Fruit fly (Drosophila melanogaster): ENCODE measurements around the gene CG4374.

The CG4374 gene

DNA sequence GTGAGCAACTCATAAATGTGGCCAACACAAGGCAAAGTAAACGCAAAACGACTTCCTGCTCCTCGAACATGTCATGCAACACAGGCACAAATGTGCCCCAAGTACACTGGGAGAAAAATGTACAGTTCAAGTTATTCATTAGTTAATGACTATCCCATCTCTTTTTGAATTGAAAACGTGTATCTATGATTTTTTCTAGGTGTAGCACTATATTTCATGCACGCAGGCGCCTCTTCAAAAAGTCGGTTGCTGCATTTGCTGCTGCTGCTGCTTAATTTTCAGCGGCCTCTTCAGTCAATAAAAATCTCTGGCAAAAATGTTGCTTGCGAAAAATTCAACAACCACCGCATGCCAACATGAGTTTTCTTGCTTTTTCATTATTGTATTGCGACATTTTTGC, 104.5 kb downstream of the CG4374 start:
- TF ChIP-seq CG8301 (tag; optimal IDR thresholded peaks at IDR 0.05) (peak; percentile 53), Pif1A (GFP tag; optimal IDR thresholded peaks at IDR 0.05) (peak; percentile 0), CG8159 (tag; optimal IDR thresholded peaks at IDR 0.05) (no peak), CG32121 (GFP tag; IDR thresholded peaks at IDR 0.05) (no peak), CG9948 (tag; optimal IDR thresholded peaks at IDR 0.05) (no peak), CG4496 (GFP tag; IDR thresholded peaks at IDR 0.05) (peak; percentile 57; the same call in 2 of the 3 replicates), CG34367 (tag; optimal IDR thresholded peaks at IDR 0.05) (no peak), CG14655 (GFP tag; optimal IDR thresholded peaks at IDR 0.05) (peak; percentile 58), EcR (GFP tag; optimal IDR thresholded peaks at IDR 0.05) (no peak), Ets98B (GFP tag; IDR thresholded peaks at IDR 0.05) (peak; percentile 43)

DNA sequence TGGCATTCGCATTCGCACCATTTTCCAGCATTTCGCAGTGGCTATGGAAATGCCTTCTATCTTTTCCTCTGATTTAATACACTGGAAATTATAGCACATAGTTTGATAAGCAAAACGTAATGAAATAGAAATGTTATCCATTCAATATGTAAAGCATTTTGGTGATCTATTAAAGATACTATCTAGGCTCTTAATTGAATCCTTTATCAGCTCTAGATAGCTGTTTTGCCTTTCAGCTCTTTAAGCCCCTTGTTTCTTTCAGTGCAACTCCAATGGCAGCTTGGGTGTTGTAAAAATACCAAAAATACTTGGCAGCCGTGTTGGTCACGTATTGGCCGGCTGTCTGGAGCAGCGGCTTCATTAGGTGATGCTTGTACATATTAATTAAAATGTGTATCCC, 107.0 kb downstream of the CG4374 start:
- TF ChIP-seq D1 (tag; optimal IDR thresholded peaks at IDR 0.05): no peak
- TF ChIP-seq CG9948 (tag; optimal IDR thresholded peaks at IDR 0.05): no peak
- TF ChIP-seq CG4496 (GFP tag; IDR thresholded peaks at IDR 0.05): peak; percentile 69; the same call in 2 of the 3 replicates
- peak; percentile 11; the same call in 1 of the 2 replicates for TF ChIP-seq CG32121 (GFP tag; IDR thresholded peaks at IDR 0.05)
- no peak for TF ChIP-seq CG34367 (tag; optimal IDR thresholded peaks at IDR 0.05)
- no peak for TF ChIP-seq CG8159 (tag; optimal IDR thresholded peaks at IDR 0.05)
- peak; percentile 18 for TF ChIP-seq Pif1A (GFP tag; optimal IDR thresholded peaks at IDR 0.05)
- peak; percentile 50; the same call in 1 of the 2 replicates for TF ChIP-seq Ets98B (GFP tag; IDR thresholded peaks at IDR 0.05)
- TF ChIP-seq fd96Ca (GFP tag; IDR thresholded peaks at IDR 0.05): no peak
- TF ChIP-seq CG17806 (tag; optimal IDR thresholded peaks at IDR 0.05): no peak
- no peak for TF ChIP-seq Snoo (tag; optimal IDR thresholded peaks at IDR 0.05)
- TF ChIP-seq CG12605 (GFP tag; IDR thresholded peaks at IDR 0.05): 0 out of 2 replicates have a peak, but pooled peaks have one; percentile 12
- TF ChIP-seq CG14655 (GFP tag; optimal IDR thresholded peaks at IDR 0.05): peak; percentile 17
- no peak for TF ChIP-seq rn (GFP tag; IDR thresholded peaks at IDR 0.05)
- no peak for TF ChIP-seq gl (tag; optimal IDR thresholded peaks at IDR 0.05)
- TF ChIP-seq EcR (GFP tag; optimal IDR thresholded peaks at IDR 0.05): no peak
- TF ChIP-seq CG15710 (tag; optimal IDR thresholded peaks at IDR 0.05): no peak
- TF ChIP-seq CG13204 (GFP tag; optimal IDR thresholded peaks at IDR 0.05): no peak
- no peak for TF ChIP-seq CG10348 (GFP tag; IDR thresholded peaks at IDR 0.05)
- no peak for TF ChIP-seq Pif1B (GFP tag; optimal IDR thresholded peaks at IDR 0.05)
- peak; percentile 58 for TF ChIP-seq CG8301 (tag; optimal IDR thresholded peaks at IDR 0.05)

DNA sequence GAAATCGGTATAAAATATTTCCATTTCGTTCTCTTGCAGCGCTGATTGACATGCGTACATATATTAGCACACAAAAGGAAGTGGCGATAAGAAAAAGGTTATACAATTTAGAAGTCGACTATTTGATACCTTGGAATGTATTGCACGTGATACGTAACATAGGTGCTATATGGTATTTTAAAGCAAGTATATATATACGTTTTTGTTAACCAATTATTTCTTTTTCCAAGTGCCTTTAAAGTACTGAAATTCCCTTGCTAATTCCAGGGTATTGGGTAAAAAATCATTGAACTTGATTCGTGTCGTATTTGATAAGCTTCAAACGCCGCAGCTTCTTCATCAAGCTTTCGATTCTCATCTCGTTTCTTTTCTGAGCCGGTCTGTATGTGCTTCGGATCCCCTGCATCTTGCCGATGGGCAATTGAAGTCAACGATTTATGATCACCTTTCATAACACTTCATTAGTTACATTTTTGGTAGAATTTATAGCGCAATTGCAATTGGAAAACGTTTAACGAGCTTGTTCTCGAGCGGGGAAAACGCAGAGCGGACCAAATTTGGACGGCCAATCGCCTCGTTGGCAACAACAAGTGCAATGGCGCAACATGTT, 108.5 kb downstream of the CG4374 start, which contains the start of gene CG4408:
CG4408 (minus strand) TSS at position 60 of the 610 bp plus-strand sequence.
- TF ChIP-seq fd96Ca (GFP tag; IDR thresholded peaks at IDR 0.05): peak; percentile 59; the same call in 1 of the 3 replicates
- peak; percentile 74 for TF ChIP-seq CG17806 (tag; optimal IDR thresholded peaks at IDR 0.05)
- peak; percentile 81 for TF ChIP-seq CG14655 (GFP tag; optimal IDR thresholded peaks at IDR 0.05)
- TF ChIP-seq Ets98B (GFP tag; IDR thresholded peaks at IDR 0.05): peak; percentile 82
- TF ChIP-seq CG9948 (tag; optimal IDR thresholded peaks at IDR 0.05): peak; percentile 72
- no peak for TF ChIP-seq D1 (tag; optimal IDR thresholded peaks at IDR 0.05)
- TF ChIP-seq CG12605 (GFP tag; IDR thresholded peaks at IDR 0.05): peak; percentile 67
- peak; percentile 32; the same call in 1 of the 2 replicates for TF ChIP-seq rn (GFP tag; IDR thresholded peaks at IDR 0.05)
- TF ChIP-seq CG15710 (tag; optimal IDR thresholded peaks at IDR 0.05): peak; percentile 74
- TF ChIP-seq Pif1A (GFP tag; optimal IDR thresholded peaks at IDR 0.05): peak; percentile 67
- peak; percentile 83 for TF ChIP-seq CG8159 (tag; optimal IDR thresholded peaks at IDR 0.05)
- TF ChIP-seq EcR (GFP tag; optimal IDR thresholded peaks at IDR 0.05): peak; percentile 80
- no peak for TF ChIP-seq Pif1B (GFP tag; optimal IDR thresholded peaks at IDR 0.05)
- TF ChIP-seq CG4496 (GFP tag; IDR thresholded peaks at IDR 0.05): peak; percentile 81
- no peak for TF ChIP-seq CG10348 (GFP tag; IDR thresholded peaks at IDR 0.05)
- peak; percentile 73 for TF ChIP-seq CG8301 (tag; optimal IDR thresholded peaks at IDR 0.05)
- TF ChIP-seq CG13204 (GFP tag; optimal IDR thresholded peaks at IDR 0.05): no peak
- peak; percentile 56 for TF ChIP-seq CG34367 (tag; optimal IDR thresholded peaks at IDR 0.05)
- TF ChIP-seq gl (tag; optimal IDR thresholded peaks at IDR 0.05): peak; percentile 34
- peak; percentile 56; the same call in 1 of the 2 replicates for TF ChIP-seq CG32121 (GFP tag; IDR thresholded peaks at IDR 0.05)
- TF ChIP-seq Snoo (tag; optimal IDR thresholded peaks at IDR 0.05): peak; percentile 81

DNA sequence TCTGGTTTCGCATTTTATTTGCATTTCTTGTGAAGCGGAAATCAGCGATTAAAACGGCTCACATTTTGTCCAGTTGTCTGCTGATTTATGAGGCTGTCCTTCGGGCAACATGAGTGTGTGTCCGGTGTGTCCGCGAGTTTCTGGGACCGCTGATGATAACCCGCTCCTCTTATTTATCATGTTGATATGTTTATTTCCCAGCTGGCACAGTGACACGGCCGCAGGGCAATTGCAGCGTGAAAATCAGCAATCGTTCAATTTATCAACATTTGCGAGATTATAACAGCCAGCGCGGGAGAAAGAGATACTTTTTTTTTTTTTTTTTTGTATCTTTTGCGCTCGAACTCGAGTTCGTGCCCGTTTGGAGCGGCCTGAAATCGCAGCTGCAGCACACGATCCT, 111.7 kb downstream of the CG4374 start:
- TF ChIP-seq EcR (GFP tag; optimal IDR thresholded peaks at IDR 0.05) (peak; percentile 23), Snoo (tag; optimal IDR thresholded peaks at IDR 0.05) (no peak)

dm6 chr3R:23359420-23359819, 112.7 kb downstream of the CG4374 start:
- no peak for TF ChIP-seq gl (tag; optimal IDR thresholded peaks at IDR 0.05)
- TF ChIP-seq Snoo (tag; optimal IDR thresholded peaks at IDR 0.05): no peak
- TF ChIP-seq EcR (GFP tag; optimal IDR thresholded peaks at IDR 0.05): no peak
- TF ChIP-seq CG12605 (GFP tag; IDR thresholded peaks at IDR 0.05): no peak
- TF ChIP-seq CG8159 (tag; optimal IDR thresholded peaks at IDR 0.05): no peak
- TF ChIP-seq CG17806 (tag; optimal IDR thresholded peaks at IDR 0.05): no peak
- TF ChIP-seq CG4496 (GFP tag; IDR thresholded peaks at IDR 0.05): no peak
- TF ChIP-seq Ets98B (GFP tag; IDR thresholded peaks at IDR 0.05): no peak
- TF ChIP-seq CG34367 (tag; optimal IDR thresholded peaks at IDR 0.05): no peak
- no peak for TF ChIP-seq CG13204 (GFP tag; optimal IDR thresholded peaks at IDR 0.05)
- TF ChIP-seq fd96Ca (GFP tag; IDR thresholded peaks at IDR 0.05): no peak
- no peak for TF ChIP-seq CG32121 (GFP tag; IDR thresholded peaks at IDR 0.05)
- TF ChIP-seq Pif1A (GFP tag; optimal IDR thresholded peaks at IDR 0.05): no peak
- no peak for TF ChIP-seq CG15710 (tag; optimal IDR thresholded peaks at IDR 0.05)
- no peak for TF ChIP-seq CG10348 (GFP tag; IDR thresholded peaks at IDR 0.05)
- no peak for TF ChIP-seq Pif1B (GFP tag; optimal IDR thresholded peaks at IDR 0.05)
- TF ChIP-seq CG14655 (GFP tag; optimal IDR thresholded peaks at IDR 0.05): no peak
- TF ChIP-seq D1 (tag; optimal IDR thresholded peaks at IDR 0.05): no peak
